Fruit fly (Drosophila melanogaster): Measurements from ENCODE around the gene Nrd1.

The Nrd1 gene

dm6 chrX:11868866-11869265 is at the start of gene Nrd1, which contains the start of gene CG1847:
TSS of gene Nrd1 (minus strand) at chrX:11868893.
TSS of gene CG1847 (plus strand) at chrX:11869170.
- TF ChIP-seq EcR (GFP tag; optimal IDR thresholded peaks at IDR 0.05) = no peak
- TF ChIP-seq Dll (optimal IDR thresholded peaks at IDR 0.05) = no peak
- no peak for TF ChIP-seq psq (optimal IDR thresholded peaks at IDR 0.05)
- no peak for TF ChIP-seq usp (GFP tag; optimal IDR thresholded peaks at IDR 0.05)
- no peak for TF ChIP-seq pan (optimal IDR thresholded peaks at IDR 0.05)
- no peak for TF ChIP-seq CG8478 (optimal IDR thresholded peaks at IDR 0.05)

- TF ChIP-seq Dll (optimal IDR thresholded peaks at IDR 0.05) = no peak
- TF ChIP-seq usp (GFP tag; optimal IDR thresholded peaks at IDR 0.05) = no peak
- no peak for TF ChIP-seq psq (optimal IDR thresholded peaks at IDR 0.05)
- no peak for TF ChIP-seq CG8478 (optimal IDR thresholded peaks at IDR 0.05)
- TF ChIP-seq EcR (GFP tag; optimal IDR thresholded peaks at IDR 0.05) = no peak
- TF ChIP-seq pan (optimal IDR thresholded peaks at IDR 0.05) = no peak
These were observed 48.5 kb upstream of the Nrd1 start, which contains the start of gene pot for dm6 chrX:11917056-11917633. TSS of gene pot (minus strand) at chrX:11917260.

- no peak for TF ChIP-seq usp (GFP tag; optimal IDR thresholded peaks at IDR 0.05)
- TF ChIP-seq CG8478 (optimal IDR thresholded peaks at IDR 0.05) = no peak
- TF ChIP-seq Dll (optimal IDR thresholded peaks at IDR 0.05) = no peak
- TF ChIP-seq psq (optimal IDR thresholded peaks at IDR 0.05) = no peak
These were observed 46.5 kb upstream of the Nrd1 start for dm6 chrX:11915154-11915593.

dm6 chrX:11913581-11913980 is 44.9 kb upstream of the Nrd1 start:
- no peak for TF ChIP-seq psq (optimal IDR thresholded peaks at IDR 0.05)
- TF ChIP-seq EcR (GFP tag; optimal IDR thresholded peaks at IDR 0.05) = no peak
- no peak for TF ChIP-seq usp (GFP tag; optimal IDR thresholded peaks at IDR 0.05)

- TF ChIP-seq Dll (optimal IDR thresholded peaks at IDR 0.05) (no peak), CG8478 (optimal IDR thresholded peaks at IDR 0.05) (no peak), usp (GFP tag; optimal IDR thresholded peaks at IDR 0.05) (no peak), EcR (GFP tag; optimal IDR thresholded peaks at IDR 0.05) (no peak), pan (optimal IDR thresholded peaks at IDR 0.05) (no peak), psq (optimal IDR thresholded peaks at IDR 0.05) (no peak)
These were observed 38.2 kb upstream of the Nrd1 start, which contains the start of gene CG43156 for dm6 chrX:11906818-11907281. TSS of gene CG43156 (minus strand) at chrX:11906868.

- no peak for TF ChIP-seq EcR (GFP tag; optimal IDR thresholded peaks at IDR 0.05)
- TF ChIP-seq Dll (optimal IDR thresholded peaks at IDR 0.05) = no peak
- TF ChIP-seq CG8478 (optimal IDR thresholded peaks at IDR 0.05) = no peak
- TF ChIP-seq usp (GFP tag; optimal IDR thresholded peaks at IDR 0.05) = no peak
- TF ChIP-seq psq (optimal IDR thresholded peaks at IDR 0.05) = no peak
- TF ChIP-seq pan (optimal IDR thresholded peaks at IDR 0.05) = no peak
These were observed 36.5 kb upstream of the Nrd1 start, which contains the start of gene Upf1 for dm6 chrX:11905144-11905543. TSS of gene Upf1 (minus strand) at chrX:11905371.

- TF ChIP-seq pan (optimal IDR thresholded peaks at IDR 0.05) (no peak), usp (GFP tag; optimal IDR thresholded peaks at IDR 0.05) (no peak), Dll (optimal IDR thresholded peaks at IDR 0.05) (no peak), psq (optimal IDR thresholded peaks at IDR 0.05) (no peak), EcR (GFP tag; optimal IDR thresholded peaks at IDR 0.05) (no peak), CG8478 (optimal IDR thresholded peaks at IDR 0.05) (no peak)
These were observed 26.4 kb upstream of the Nrd1 start for dm6 chrX:11895141-11895540.

dm6 chrX:11894198-11894597 is 25.5 kb upstream of the Nrd1 start:
- TF ChIP-seq pan (optimal IDR thresholded peaks at IDR 0.05) (no peak), EcR (GFP tag; optimal IDR thresholded peaks at IDR 0.05) (no peak), psq (optimal IDR thresholded peaks at IDR 0.05) (no peak), CG8478 (optimal IDR thresholded peaks at IDR 0.05) (no peak), usp (GFP tag; optimal IDR thresholded peaks at IDR 0.05) (no peak), Dll (optimal IDR thresholded peaks at IDR 0.05) (no peak)

dm6 chrX:11893643-11894042 is 24.9 kb upstream of the Nrd1 start, which contains the start of gene wisp:
TSS of gene wisp (plus strand) at chrX:11893943.
- TF ChIP-seq CG8478 (optimal IDR thresholded peaks at IDR 0.05) (no peak), psq (optimal IDR thresholded peaks at IDR 0.05) (no peak)

dm6 chrX:11891682-11892179 is 23.0 kb upstream of the Nrd1 start, which contains the start of gene sicily:
TSS of gene sicily (plus strand) at chrX:11891732.
- TF ChIP-seq usp (GFP tag; optimal IDR thresholded peaks at IDR 0.05) = no peak
- no peak for TF ChIP-seq pan (optimal IDR thresholded peaks at IDR 0.05)
- TF ChIP-seq EcR (GFP tag; optimal IDR thresholded peaks at IDR 0.05) = no peak
- TF ChIP-seq Dll (optimal IDR thresholded peaks at IDR 0.05) = no peak
- no peak for TF ChIP-seq psq (optimal IDR thresholded peaks at IDR 0.05)
- TF ChIP-seq CG8478 (optimal IDR thresholded peaks at IDR 0.05) = no peak

dm6 chrX:11888142-11888541 is 19.4 kb upstream of the Nrd1 start, which contains the start of gene CG1840:
TSS of gene CG1840 (plus strand) at chrX:11888352.
- TF ChIP-seq EcR (GFP tag; optimal IDR thresholded peaks at IDR 0.05) (no peak), CG8478 (optimal IDR thresholded peaks at IDR 0.05) (no peak), usp (GFP tag; optimal IDR thresholded peaks at IDR 0.05) (no peak), pan (optimal IDR thresholded peaks at IDR 0.05) (no peak), Dll (optimal IDR thresholded peaks at IDR 0.05) (no peak), psq (optimal IDR thresholded peaks at IDR 0.05) (no peak)

dm6 chrX:11886976-11887375 is 18.3 kb upstream of the Nrd1 start, which contains the start of the genes CG10353 and SelG:
TSS of gene CG10353 (minus strand) at chrX:11887162.
TSS of gene SelG (plus strand) at chrX:11887284.
- TF ChIP-seq usp (GFP tag; optimal IDR thresholded peaks at IDR 0.05) = no peak
- no peak for TF ChIP-seq EcR (GFP tag; optimal IDR thresholded peaks at IDR 0.05)

- TF ChIP-seq EcR (GFP tag; optimal IDR thresholded peaks at IDR 0.05) (no peak), usp (GFP tag; optimal IDR thresholded peaks at IDR 0.05) (no peak)
These were observed 16.7 kb upstream of the Nrd1 start for dm6 chrX:11885356-11885755.

Measured in whole organism.